Worm (Caenorhabditis elegans): ENCODE data around the gene F42H10.6.

DNA sequence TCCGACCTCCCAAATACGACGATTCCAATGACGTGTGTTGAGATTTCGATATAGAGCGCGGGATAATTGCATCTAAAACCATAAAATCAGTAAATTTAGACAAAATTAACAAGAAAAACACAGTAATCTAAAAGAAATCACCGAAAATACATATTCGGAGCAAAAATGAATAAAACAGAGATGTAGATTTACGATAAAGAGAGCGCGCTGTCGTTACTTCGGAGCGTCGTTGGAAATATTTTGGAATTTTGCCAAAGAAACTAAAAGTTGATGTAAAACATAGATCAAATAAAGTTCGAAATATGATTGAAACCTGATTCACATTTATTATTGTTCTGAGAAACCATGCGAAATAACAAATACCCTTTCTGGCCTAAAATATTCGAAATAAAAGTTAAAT, 48.1 kb downstream of the F42H10.6 start, which contains the start of gene ZK1236.5:
- TF ChIP-seq ceh-82 (tag; optimal IDR thresholded peaks at IDR 0.05) (no peak), snpc-4 (tag; optimal IDR thresholded peaks at IDR 0.05) (no peak), ama-1 (optimal IDR thresholded peaks at IDR 0.05) (no peak), nhr-237 (tag; optimal IDR thresholded peaks at IDR 0.05) (no peak), sea-2 (GFP tag; optimal IDR thresholded peaks at IDR 0.05) (no peak), fkh-10 (GFP tag; optimal IDR thresholded peaks at IDR 0.05) (no peak), pqm-1 (tag; optimal IDR thresholded peaks at IDR 0.05) (no peak), nhr-76 (tag; optimal IDR thresholded peaks at IDR 0.05) (no peak), nhr-12 (tag; optimal IDR thresholded peaks at IDR 0.05) (no peak), elt-2 (tag; optimal IDR thresholded peaks at IDR 0.05) (no peak), ztf-11 (tag; optimal IDR thresholded peaks at IDR 0.05) (no peak), pha-4 (tag; optimal IDR thresholded peaks at IDR 0.05) (peak; percentile 68), zag-1 (tag; optimal IDR thresholded peaks at IDR 0.05) (no peak)
